Fruit fly (Drosophila melanogaster) whole organism, embryonic: ENCODE data around the gene Argk1.
A peak's percentile ranks its signal among the peaks of the same experiment; 100 is the strongest.

Experiments used
- Abd-B ChIP-seq: fragments of 200-800 bp; sonication (Bioruptor generic); optimal IDR thresholded peaks from 2 replicates; lab custom pipeline; 2018; ENCODE audit warnings: missing biosample characterization, mild to moderate bottlenecking, missing genetic modification characterization, moderate library complexity
- Blimp-1 ChIP-seq: fragments of 200-800 bp; sonication (Bioruptor generic); optimal IDR thresholded peaks from 3 replicates; lab custom pipeline; 2018; ENCODE audit warnings: missing biosample characterization, missing genetic modification characterization, mild to moderate bottlenecking, moderate library complexity, missing genetic modification reagents
- CG10431 ChIP-seq: fragments of 200-800 bp; sonication (Bioruptor generic); optimal IDR thresholded peaks from 3 replicates; lab custom pipeline; 2018; ENCODE audit warnings: missing biosample characterization, mild to moderate bottlenecking, missing genetic modification characterization
- CG10543 ChIP-seq: fragments of 200-800 bp; sonication (Bioruptor generic); optimal IDR thresholded peaks from 3 replicates; lab custom pipeline; 2017; ENCODE audit warnings: missing biosample characterization, mild to moderate bottlenecking, missing genetic modification characterization, moderate library complexity
- CG10959 ChIP-seq: fragments of 200-800 bp; sonication (Bioruptor generic); IDR thresholded peaks from 2 replicates; pipeline ENCODE4 v1.3.6; 2022; ENCODE audit warnings: missing biosample characterization, missing genetic modification characterization
- CG12071 ChIP-seq: fragments of 200-800 bp; sonication (Bioruptor generic); optimal IDR thresholded peaks from 3 replicates; lab custom pipeline; 2018; ENCODE audit warnings: missing biosample characterization, mild to moderate bottlenecking, missing genetic modification characterization
- CG12219 ChIP-seq: fragments of 200-800 bp; sonication (Bioruptor generic); optimal IDR thresholded peaks from 3 replicates; lab custom pipeline; 2018; ENCODE audit warnings: missing biosample characterization, mild to moderate bottlenecking, missing genetic modification characterization
- CG12659 ChIP-seq: fragments of 200-800 bp; sonication (Bioruptor generic); optimal IDR thresholded peaks from 3 replicates; lab custom pipeline; 2017; ENCODE audit warnings: mild to moderate bottlenecking, missing biosample characterization, missing genetic modification reagents, missing genetic modification characterization
- CG13296 ChIP-seq: fragments of 200-800 bp; sonication (Bioruptor generic); optimal IDR thresholded peaks from 3 replicates; lab custom pipeline; 2018; ENCODE audit warnings: missing biosample characterization, mild to moderate bottlenecking, missing genetic modification characterization
- CG16779 ChIP-seq: fragments of 200-800 bp; sonication (Bioruptor generic); IDR thresholded peaks from 2 replicates; pipeline ENCODE4 v1.3.6; 2022; ENCODE audit warnings: missing biosample characterization, missing genetic modification characterization
- CG17385 ChIP-seq: fragments of 200-800 bp; sonication (Bioruptor generic); optimal IDR thresholded peaks from 3 replicates; lab custom pipeline; 2018; ENCODE audit warnings: missing biosample characterization, mild to moderate bottlenecking, missing genetic modification characterization
- CG1832 ChIP-seq: fragments of 200-800 bp; sonication (Bioruptor generic); optimal IDR thresholded peaks from 2 replicates; lab custom pipeline; 2017; ENCODE audit warnings: missing biosample characterization, mild to moderate bottlenecking, missing genetic modification characterization, inconsistent platforms
- CG18599 ChIP-seq: fragments of 200-800 bp; sonication (Bioruptor generic); optimal IDR thresholded peaks from 3 replicates; lab custom pipeline; 2017; ENCODE audit warnings: missing biosample characterization, missing genetic modification characterization, mild to moderate bottlenecking, moderate library complexity, missing genetic modification reagents
- CG2129 ChIP-seq: fragments of 200-800 bp; sonication (Bioruptor generic); IDR thresholded peaks from 2 replicates; pipeline ENCODE4 v1.3.6; 2022; ENCODE audit warnings: missing biosample characterization, missing genetic modification characterization; ENCODE audit not compliant: partially characterized antibody
- CG3281 ChIP-seq: fragments of 200-800 bp; sonication (Bioruptor generic); optimal IDR thresholded peaks from 3 replicates; lab custom pipeline; 2017; ENCODE audit warnings: missing biosample characterization, mild to moderate bottlenecking, missing genetic modification characterization
- CG33557 ChIP-seq: fragments of 200-800 bp; sonication (Bioruptor generic); optimal IDR thresholded peaks from 2 replicates; lab custom pipeline; 2019; ENCODE audit warnings: missing biosample characterization, mild to moderate bottlenecking, missing genetic modification characterization, moderate library complexity
- CG4360 ChIP-seq: fragments of 200-800 bp; sonication (Bioruptor generic); IDR thresholded peaks from 2 replicates; pipeline ENCODE4 v1.3.6; 2022; ENCODE audit warnings: missing biosample characterization, missing genetic modification characterization
- CG6175 ChIP-seq: fragments of 200-800 bp; sonication (Bioruptor generic); IDR thresholded peaks from 3 replicates; pipeline ENCODE4 v1.3.6; 2022; ENCODE audit warnings: missing biosample characterization, missing genetic modification characterization
- CG6272 ChIP-seq: fragments of 200-800 bp; sonication (Bioruptor generic); IDR thresholded peaks from 2 replicates; pipeline ENCODE4 v1.3.6; 2022; ENCODE audit warnings: missing biosample characterization, missing genetic modification characterization
- CG8924 ChIP-seq: fragments of 200-800 bp; optimal IDR thresholded peaks from 3 replicates; lab custom pipeline; 2019; ENCODE audit warnings: missing biosample characterization, mild to moderate bottlenecking, missing genetic modification characterization, moderate library complexity
- CG9437 ChIP-seq: fragments of 200-800 bp; sonication (Bioruptor generic); optimal IDR thresholded peaks from 2 replicates; lab custom pipeline; 2018; ENCODE audit warnings: missing biosample characterization, mild to moderate bottlenecking, missing genetic modification characterization
- CG9727 ChIP-seq: fragments of 200-800 bp; sonication (Bioruptor generic); optimal IDR thresholded peaks from 3 replicates; lab custom pipeline; 2017; ENCODE audit warnings: missing biosample characterization, mild to moderate bottlenecking, missing genetic modification characterization
- CG9932 ChIP-seq: fragments of 200-800 bp; sonication (Bioruptor generic); IDR thresholded peaks from 2 replicates; pipeline ENCODE4 v1.3.6; 2022; ENCODE audit warnings: missing biosample characterization, missing genetic modification characterization
- Deaf1 ChIP-seq: fragments of 200-800 bp; optimal IDR thresholded peaks from 3 replicates; lab custom pipeline; 2019; ENCODE audit warnings: missing biosample characterization, mild to moderate bottlenecking, missing genetic modification characterization, moderate library complexity
- Dp ChIP-seq: fragments of 200-800 bp; sonication (Bioruptor generic); optimal IDR thresholded peaks from 2 replicates; lab custom pipeline; 2018; ENCODE audit warnings: missing biosample characterization, mild to moderate bottlenecking, missing genetic modification characterization, moderate library complexity
- E2f1 ChIP-seq: fragments of 200-800 bp; sonication (Bioruptor generic); IDR thresholded peaks from 2 replicates; pipeline ENCODE4 v1.3.6; 2022; ENCODE audit warnings: missing biosample characterization, missing genetic modification characterization
- Hmr ChIP-seq: fragments of 200-800 bp; sonication (Bioruptor generic); optimal IDR thresholded peaks from 3 replicates; lab custom pipeline; 2017; ENCODE audit warnings: mild to moderate bottlenecking, missing biosample characterization, missing genetic modification reagents, missing genetic modification characterization
- Hr51 ChIP-seq, 2 experiments: fragments of 200-800 bp; sonication (Bioruptor generic); optimal IDR thresholded peaks; 2 replicates in 1 of 2; 3 replicates in 1 of 2; lab custom pipeline; 2016 to 2018; ENCODE audit warnings: missing biosample characterization in 2 of 2, missing genetic modification characterization in 2 of 2, mild to moderate bottlenecking in 1 of 2, moderate library complexity in 1 of 2
- Med ChIP-seq: fragments of 200-800 bp; sonication (Bioruptor generic); peaks from one replicate; lab custom pipeline; 2016; ENCODE audit warnings: missing biosample characterization, missing genetic modification characterization, mild to moderate bottlenecking, inconsistent platforms, moderate library complexity
- Nf-YA ChIP-seq: fragments of 200-800 bp; sonication (Bioruptor generic); IDR thresholded peaks from 2 replicates; pipeline ENCODE4 v1.3.6; 2022; ENCODE audit warnings: missing biosample characterization, missing genetic modification characterization
- Oli ChIP-seq: fragments of 200-800 bp; sonication (Bioruptor generic); optimal IDR thresholded peaks from 2 replicates; lab custom pipeline; 2018; ENCODE audit warnings: missing biosample characterization, mild to moderate bottlenecking, missing genetic modification characterization, moderate library complexity
- Rfx ChIP-seq: fragments of 200-800 bp; sonication (Bioruptor generic); IDR thresholded peaks from 2 replicates; pipeline ENCODE4 v1.3.6; 2022; ENCODE audit warnings: missing biosample characterization, missing genetic modification characterization
- Xbp1 ChIP-seq: fragments of 200-800 bp; sonication (Bioruptor generic); optimal IDR thresholded peaks from 3 replicates; lab custom pipeline; 2016; ENCODE audit warnings: missing biosample characterization, mild to moderate bottlenecking, missing genetic modification characterization
- Xrp1 ChIP-seq: fragments of 200-800 bp; sonication (Bioruptor generic); IDR thresholded peaks from 2 replicates; pipeline ENCODE4 v1.3.6; 2022; ENCODE audit warnings: missing biosample characterization, missing genetic modification characterization
- cg ChIP-seq: fragments of 200-800 bp; sonication (Bioruptor generic); optimal IDR thresholded peaks from 3 replicates; lab custom pipeline; 2019; ENCODE audit warnings: missing biosample characterization, mild to moderate bottlenecking, missing genetic modification characterization, moderate library complexity
- cwo ChIP-seq: fragments of 200-800 bp; sonication (Bioruptor generic); optimal IDR thresholded peaks from 3 replicates; lab custom pipeline; 2017; ENCODE audit warnings: missing biosample characterization, missing genetic modification characterization, mild to moderate bottlenecking, moderate library complexity, missing genetic modification reagents
- lab ChIP-seq: fragments of 200-800 bp; sonication (Bioruptor generic); optimal IDR thresholded peaks from 3 replicates; lab custom pipeline; 2017; ENCODE audit warnings: missing biosample characterization, missing genetic modification characterization, mild to moderate bottlenecking, moderate library complexity, missing genetic modification reagents
- nau ChIP-seq: fragments of 200-800 bp; sonication (Bioruptor generic); optimal IDR thresholded peaks from 3 replicates; lab custom pipeline; 2017; ENCODE audit warnings: missing biosample characterization, mild to moderate bottlenecking, missing genetic modification characterization, missing genetic modification reagents
- nmo ChIP-seq: fragments of 200-800 bp; sonication (Bioruptor generic); optimal IDR thresholded peaks from 2 replicates; lab custom pipeline; 2018; ENCODE audit warnings: missing biosample characterization, mild to moderate bottlenecking, missing genetic modification characterization, moderate library complexity
- phol ChIP-seq: fragments of 200-800 bp; sonication (Bioruptor generic); optimal IDR thresholded peaks from 3 replicates; lab custom pipeline; 2018; ENCODE audit warnings: missing biosample characterization, mild to moderate bottlenecking, missing genetic modification characterization, moderate library complexity
- row ChIP-seq: fragments of 200-800 bp; sonication (Bioruptor generic); IDR thresholded peaks from 3 replicates; pipeline ENCODE4 v1.3.6; 2022; ENCODE audit warnings: missing biosample characterization, missing genetic modification characterization
- so ChIP-seq: fragments of 200-800 bp; sonication (Bioruptor generic); IDR thresholded peaks from 3 replicates; pipeline ENCODE4 v1.3.6; 2022; ENCODE audit warnings: missing biosample characterization, missing genetic modification characterization
- sug ChIP-seq: fragments of 200-800 bp; optimal IDR thresholded peaks from 2 replicates; lab custom pipeline; 2019; ENCODE audit warnings: missing biosample characterization, mild to moderate bottlenecking, missing genetic modification characterization, moderate library complexity
- vvl ChIP-seq: fragments of 200-800 bp; sonication (Bioruptor generic); IDR thresholded peaks from 2 replicates; pipeline ENCODE4 v1.3.6; 2022; ENCODE audit warnings: missing biosample characterization, missing genetic modification characterization
- wdn ChIP-seq: fragments of 200-800 bp; sonication (Bioruptor generic); IDR thresholded peaks from 2 replicates; pipeline ENCODE4 v1.3.6; 2022; ENCODE audit warnings: missing biosample characterization, missing genetic modification characterization
- z ChIP-seq: fragments of 200-800 bp; sonication (Bioruptor generic); IDR thresholded peaks from 3 replicates; pipeline ENCODE4 v1.3.6; 2022; ENCODE audit warnings: missing biosample characterization, missing genetic modification characterization

Argk1 gene

dm6 chr3L:9094980-9095425 lies 29.2 kb upstream of the Argk1 start (continued):
- TF ChIP-seq CG6272 (GFP tag; lab: Robert Waterston, UW) (no peak), so (GFP tag; lab: Robert Waterston, UW) (peak; percentile 68; the same call in 2 of the 3 replicates), CG12071 (peak; percentile 36), CG9437 (peak; percentile 36), CG2129 (GFP tag; lab: Robert Waterston, UW) (no peak), sug (peak; percentile 33), Deaf1 (peak; percentile 7), CG10543 (GFP tag; lab: Kevin White, UChicago) (peak; percentile 25), cg (GFP tag; lab: Kevin White, UChicago) (peak; percentile 48), CG9727 (GFP tag; lab: Kevin White, UChicago) (peak; percentile 59)

DNA sequence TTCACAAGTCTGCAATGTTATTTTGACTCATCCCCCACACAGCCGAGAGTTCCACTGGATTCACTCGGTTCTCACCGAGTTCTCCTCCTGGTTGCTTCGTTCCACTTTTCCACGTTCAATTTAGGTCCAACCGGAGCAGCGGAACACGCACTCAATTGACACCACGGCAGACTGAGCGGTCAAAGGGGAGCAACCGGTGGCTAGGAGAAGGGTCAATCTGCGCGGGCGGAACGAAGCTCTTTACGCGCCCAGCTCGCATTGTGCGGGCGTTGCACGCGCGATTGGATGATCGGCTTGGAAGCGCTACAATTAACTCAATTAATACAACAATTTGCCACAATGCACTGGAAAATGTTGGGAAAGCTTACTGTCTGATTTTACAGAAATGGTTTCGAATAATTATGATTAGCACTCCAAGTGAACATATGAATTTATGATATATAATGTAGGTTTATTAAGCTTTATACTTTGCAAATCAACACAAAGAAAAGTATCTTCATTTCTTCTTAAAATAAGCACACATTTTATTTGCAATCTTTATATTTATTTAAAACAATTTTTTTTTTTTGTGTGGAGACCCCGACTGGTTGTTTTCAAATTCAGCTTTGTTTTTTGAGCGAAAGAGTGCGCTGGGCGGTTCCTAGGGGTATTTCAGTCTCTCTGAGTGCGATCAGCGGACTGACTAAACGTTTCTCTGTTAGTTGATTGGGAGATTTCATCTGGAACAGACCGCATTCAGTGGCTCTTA lies 26.7 kb upstream of the Argk1 start, which contains the start of gene CG32032:
CG32032 (plus strand) TSS at position 698 of the 748 bp plus-strand sequence.
- no peak for TF ChIP-seq CG33557 (GFP tag; lab: Kevin White, UChicago)
- TF ChIP-seq cwo (GFP tag; lab: Kevin White, UChicago) = peak; percentile 44
- peak; percentile 11 for TF ChIP-seq CG10543 (GFP tag; lab: Kevin White, UChicago)
- TF ChIP-seq Nf-YA (GFP tag; lab: Robert Waterston, UW) = no peak
- peak; percentile 10 for TF ChIP-seq nmo
- 0 out of 2 replicates have a peak, but pooled peaks have one; percentile 35 for TF ChIP-seq E2f1 (GFP tag; lab: Robert Waterston, UW)
- TF ChIP-seq CG9932 (GFP tag; lab: Robert Waterston, UW) = peak; percentile 24; the same call in 1 of the 2 replicates
- TF ChIP-seq Rfx (GFP tag; lab: Robert Waterston, UW) = peak; percentile 42
- TF ChIP-seq Xrp1 = 0 out of 2 replicates have a peak, but pooled peaks have one; percentile 19
- TF ChIP-seq Med = peak; percentile 14
- peak; percentile 35 for TF ChIP-seq Oli (tag; lab: Kevin White, UChicago)
- TF ChIP-seq CG6175 = 0 out of 3 replicates have a peak, but pooled peaks have one; percentile 29
- TF ChIP-seq Abd-B = peak; percentile 9
- no peak for TF ChIP-seq nau (GFP tag; lab: Kevin White, UChicago)
- 0 out of 2 replicates have a peak, but pooled peaks have one; percentile 12 for TF ChIP-seq CG10959
- no peak for TF ChIP-seq CG4360 (GFP tag; lab: Robert Waterston, UW)
- no peak for TF ChIP-seq Dp
- no peak for TF ChIP-seq CG10431 (GFP tag; lab: Kevin White, UChicago)
- TF ChIP-seq CG18599 (GFP tag; lab: Kevin White, UChicago) = peak; percentile 59
- TF ChIP-seq CG16779 (GFP tag; lab: Robert Waterston, UW) = 0 out of 2 replicates have a peak, but pooled peaks have one; percentile 44
- peak; percentile 68 for TF ChIP-seq z (GFP tag; lab: Robert Waterston, UW)
- TF ChIP-seq Xbp1 (GFP tag; lab: Kevin White, UChicago) = peak; percentile 7
- TF ChIP-seq Hmr (GFP tag; lab: Kevin White, UChicago) = peak; percentile 51
- peak in 1 of 2 experiments; percentile 51 for TF ChIP-seq Hr51 (GFP tag; optimal IDR thresholded peaks at IDR 0.05; lab: Kevin White, UChicago)
- TF ChIP-seq wdn (GFP tag; lab: Robert Waterston, UW) = 0 out of 2 replicates have a peak, but pooled peaks have one; percentile 5
- TF ChIP-seq CG17385 (GFP tag; lab: Kevin White, UChicago) = peak; percentile 42
- no peak for TF ChIP-seq Blimp-1
- no peak for TF ChIP-seq CG12219 (GFP tag; lab: Kevin White, UChicago)
- TF ChIP-seq CG12659 (GFP tag; lab: Kevin White, UChicago) = peak; percentile 13
- TF ChIP-seq CG1832 (GFP tag; lab: Kevin White, UChicago) = no peak
- peak; percentile 10 for TF ChIP-seq CG8924 (tag; lab: Kevin White, UChicago)
- TF ChIP-seq CG3281 = peak; percentile 11
- TF ChIP-seq vvl (GFP tag; lab: Robert Waterston, UW) = no peak; the same call in 1 of the 2 replicates
- peak; percentile 56 for TF ChIP-seq row
- peak; percentile 9 for TF ChIP-seq lab
- peak; percentile 24 for TF ChIP-seq phol (tag; lab: Kevin White, UChicago)
- peak; percentile 40 for TF ChIP-seq CG13296 (GFP tag; lab: Kevin White, UChicago)
